Worm (Caenorhabditis elegans): Measurements from ENCODE around the gene C33H5.2.

C33H5.2 gene

ce11 chrIV:7846386-7846785 lies 41.5 kb downstream of the C33H5.2 start, which contains the start of gene C06A6.2:
Gene C06A6.2 (plus strand): TSS chrIV:7846622.
- TF ChIP-seq nhr-10 (tag; optimal IDR thresholded peaks at IDR 0.05): no peak
- no peak for TF ChIP-seq fos-1 (tag; optimal IDR thresholded peaks at IDR 0.05)
- no peak for TF ChIP-seq F13H6.1 (tag; optimal IDR thresholded peaks at IDR 0.05)
- peak; percentile 14 for TF ChIP-seq unc-55 (GFP tag; optimal IDR thresholded peaks at IDR 0.05)

ce11 chrIV:7849235-7849634 lies 44.4 kb downstream of the C33H5.2 start:
- TF ChIP-seq lin-13 (GFP tag; optimal IDR thresholded peaks at IDR 0.05) (no peak), nhr-6 (tag; optimal IDR thresholded peaks at IDR 0.05) (no peak), egl-27 (tag; optimal IDR thresholded peaks at IDR 0.05) (no peak), crh-2 (tag; optimal IDR thresholded peaks at IDR 0.05) (no peak), ztf-11 (tag; optimal IDR thresholded peaks at IDR 0.05) (no peak), unc-62 (GFP tag; optimal IDR thresholded peaks at IDR 0.05) (no peak), mdl-1 (tag; optimal IDR thresholded peaks at IDR 0.05) (no peak), ztf-1 (GFP tag; conservative IDR thresholded peaks at IDR 0.05) (no peak), lin-11 (tag; optimal IDR thresholded peaks at IDR 0.05) (no peak), nhr-25 (tag; optimal IDR thresholded peaks at IDR 0.05) (no peak), mbf-1 (tag; optimal IDR thresholded peaks at IDR 0.05) (no peak), zag-1 (tag; optimal IDR thresholded peaks at IDR 0.05) (no peak), lsy-2 (tag; optimal IDR thresholded peaks at IDR 0.05) (no peak), unc-39 (tag; optimal IDR thresholded peaks at IDR 0.05) (no peak), alr-1 (tag; optimal IDR thresholded peaks at IDR 0.05) (no peak), sem-4 (tag; optimal IDR thresholded peaks at IDR 0.05) (no peak), Y55F3AM.14 (GFP tag; optimal IDR thresholded peaks at IDR 0.05) (no peak), nhr-129 (tag; optimal IDR thresholded peaks at IDR 0.05) (no peak), nhr-11 (tag; optimal IDR thresholded peaks at IDR 0.05) (no peak), ZK546.5 (tag; optimal IDR thresholded peaks at IDR 0.05) (no peak)

- TF ChIP-seq lin-39 (tag; optimal IDR thresholded peaks at IDR 0.05) (no peak), alr-1 (tag; optimal IDR thresholded peaks at IDR 0.05) (no peak), nhr-237 (tag; optimal IDR thresholded peaks at IDR 0.05) (no peak), egl-27 (tag; optimal IDR thresholded peaks at IDR 0.05) (no peak), Y55F3AM.14 (GFP tag; optimal IDR thresholded peaks at IDR 0.05) (no peak), unc-39 (tag; optimal IDR thresholded peaks at IDR 0.05) (no peak), aly-2 (tag; optimal IDR thresholded peaks at IDR 0.05) (no peak), skn-1 (tag; optimal IDR thresholded peaks at IDR 0.05) (no peak), unc-55 (GFP tag; optimal IDR thresholded peaks at IDR 0.05) (no peak), peb-1 (tag; optimal IDR thresholded peaks at IDR 0.05) (no peak), mab-5 (tag; optimal IDR thresholded peaks at IDR 0.05) (no peak), snpc-4 (tag; optimal IDR thresholded peaks at IDR 0.05) (no peak), R02D3.7 (tag; optimal IDR thresholded peaks at IDR 0.05) (no peak), ceh-82 (tag; optimal IDR thresholded peaks at IDR 0.05) (no peak), sma-9 (GFP tag; optimal IDR thresholded peaks at IDR 0.05) (no peak), sma-9 (tag; optimal IDR thresholded peaks at IDR 0.05) (no peak)
These were observed 45.5 kb downstream of the C33H5.2 start for ce11 chrIV:7850329-7850728.

ce11 chrIV:7851291-7851690 lies 46.5 kb downstream of the C33H5.2 start:
- TF ChIP-seq elt-3 (tag; optimal IDR thresholded peaks at IDR 0.05): no peak

Data from whole organism, L2 larva.